Fruit fly (Drosophila melanogaster) whole organism, wandering third instar larva: ENCODE results near the gene vnd.

ENCODE experiments used
- CrebA ChIP-seq: fragments of 200-800 bp; sonication (Bioruptor generic); optimal IDR thresholded peaks from 2 replicates; lab custom pipeline; 2016; ENCODE audit warnings: missing biosample characterization, mild to moderate bottlenecking, missing genetic modification characterization, borderline replicate concordance
- Hnf4 ChIP-seq: fragments of 200-800 bp; sonication (Bioruptor generic); optimal IDR thresholded peaks from 2 replicates; lab custom pipeline; 2016; ENCODE audit warnings: missing biosample characterization, mild to moderate bottlenecking, missing genetic modification characterization
- Myc ChIP-seq: fragments of >200 bp; optimal IDR thresholded peaks from 2 replicates; lab custom pipeline; 2017
- br ChIP-seq: fragments of 200-800 bp; sonication (Bioruptor generic); optimal IDR thresholded peaks from 2 replicates; lab custom pipeline; 2016; ENCODE audit warnings: missing biosample characterization, missing genetic modification characterization
- brk ChIP-seq: fragments of 200-800 bp; sonication (Bioruptor generic); optimal IDR thresholded peaks from 2 replicates; lab custom pipeline; 2016; ENCODE audit warnings: missing biosample characterization, mild to moderate bottlenecking, missing genetic modification characterization
- lola ChIP-seq: fragments of >200 bp; optimal IDR thresholded peaks from 2 replicates; lab custom pipeline; 2017; ENCODE audit warnings: missing biosample characterization, missing genetic modification characterization
- psq ChIP-seq: fragments of 200-800 bp; sonication (Bioruptor generic); optimal IDR thresholded peaks from 3 replicates; lab custom pipeline; 2017; ENCODE audit warnings: missing biosample characterization, mild to moderate bottlenecking, missing genetic modification characterization, moderate library complexity
- tai ChIP-seq: sonication (Bioruptor generic); optimal IDR thresholded peaks from 2 replicates; lab custom pipeline; 2016; ENCODE audit warnings: missing biosample characterization, missing genetic modification characterization
- usp ChIP-seq: fragments of >200 bp; optimal IDR thresholded peaks from 2 replicates; lab custom pipeline; 2017; ENCODE audit warnings: missing biosample characterization, missing genetic modification characterization

DNA sequence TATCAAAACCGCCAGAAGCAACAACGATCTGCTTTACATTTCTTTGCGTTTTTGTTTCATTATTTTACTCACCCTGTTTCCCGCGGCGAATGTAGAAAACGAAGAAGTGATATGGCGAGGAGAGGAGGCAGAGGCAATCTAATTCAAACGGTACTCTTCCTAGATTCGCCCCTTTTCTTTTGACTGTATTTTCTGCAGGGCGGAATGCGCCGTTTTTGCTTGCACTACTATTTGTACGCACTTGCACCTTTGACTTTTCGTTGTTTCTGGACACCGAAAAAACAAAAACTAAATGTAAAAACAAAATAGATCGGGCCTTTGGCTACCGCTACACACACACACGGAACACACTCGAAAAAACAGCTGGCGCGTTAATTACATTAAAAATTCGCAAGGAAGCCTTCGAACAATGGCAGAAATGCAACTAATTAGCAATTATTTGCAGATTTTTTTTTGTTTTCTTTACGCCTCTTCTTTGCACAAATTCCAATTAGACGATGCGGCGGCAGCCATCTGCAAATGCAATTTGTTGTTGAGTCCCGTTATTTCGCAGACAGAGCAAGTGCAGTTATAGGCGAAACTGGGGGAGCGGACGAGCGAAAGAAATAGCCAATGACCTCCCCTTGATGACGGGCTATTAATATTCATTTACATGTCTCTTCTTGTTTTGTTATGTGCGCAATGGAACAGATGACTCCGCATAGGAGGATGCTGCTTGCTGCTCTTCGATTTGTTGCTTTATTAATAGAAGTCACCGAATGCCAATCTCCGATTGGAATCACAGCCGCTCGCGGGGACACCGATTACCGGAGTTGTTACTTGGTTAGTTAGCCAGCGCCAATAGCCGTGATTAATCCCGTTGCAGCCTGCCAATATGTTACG, 37.5 kb downstream of the vnd start:
- TF ChIP-seq lola (GFP tag; lab: Kevin White, UChicago) = no peak
- no peak for TF ChIP-seq CrebA (GFP tag; lab: Kevin White, UChicago)
- no peak for TF ChIP-seq tai (GFP tag; lab: Kevin White, UChicago)
- TF ChIP-seq Myc (lab: Kevin White, UChicago) = no peak
- no peak for TF ChIP-seq brk
- no peak for TF ChIP-seq br
- no peak for TF ChIP-seq psq
- TF ChIP-seq usp (GFP tag; lab: Kevin White, UChicago) = no peak
- no peak for TF ChIP-seq Hnf4 (GFP tag; lab: Kevin White, UChicago)
